Worm (Caenorhabditis elegans): ENCODE data around the gene smr-1.

smr-1 gene

ce11 chrIII:1142798-1143197, at the start of gene smr-1:
TSS of gene smr-1 (plus strand) at chrIII:1143172.
- TF ChIP-seq unc-62 (GFP tag; optimal IDR thresholded peaks at IDR 0.05), result no peak

DNA sequence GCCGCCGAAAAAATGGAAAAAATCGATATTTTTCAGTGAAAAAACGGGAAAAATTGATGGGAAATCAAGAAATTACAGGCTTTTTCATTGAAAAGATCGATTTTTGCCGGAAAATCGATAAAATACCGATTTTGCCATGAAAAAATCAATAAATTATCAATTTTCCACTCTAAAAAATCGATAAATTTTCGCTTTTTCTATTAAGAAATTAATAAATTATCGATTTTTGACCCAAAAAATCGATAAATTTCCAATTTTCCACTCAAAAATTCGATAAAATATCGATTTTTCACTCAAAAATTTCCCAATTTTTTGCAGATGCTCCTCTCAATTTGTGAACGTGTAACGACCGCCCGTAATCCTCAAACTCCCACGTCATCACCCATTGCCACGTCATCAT, 48.6 kb upstream of the smr-1 start:
- no peak for TF ChIP-seq unc-62 (GFP tag; optimal IDR thresholded peaks at IDR 0.05)

DNA sequence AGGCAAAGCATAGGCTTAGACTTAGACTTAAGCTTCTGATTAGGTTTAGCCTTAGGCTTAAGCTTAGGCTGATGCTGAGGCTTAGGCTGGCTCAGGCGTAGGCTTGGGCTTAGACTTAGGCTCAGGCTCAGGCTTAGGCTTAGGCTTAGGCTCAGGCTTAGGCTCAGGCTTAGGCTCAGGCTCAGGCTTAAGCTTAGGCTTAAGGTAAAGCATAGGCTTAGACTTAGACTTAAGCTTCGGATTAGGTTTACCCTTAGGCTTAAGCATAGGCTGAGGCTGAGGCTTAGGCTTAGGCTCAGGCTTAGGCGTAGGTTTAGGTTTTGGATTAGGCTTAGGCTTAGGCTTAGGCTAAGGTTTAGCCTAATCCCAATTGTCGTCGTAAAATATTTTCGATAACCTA, 43.4 kb upstream of the smr-1 start:
- no peak for TF ChIP-seq unc-62 (GFP tag; optimal IDR thresholded peaks at IDR 0.05)

- no peak for TF ChIP-seq unc-62 (GFP tag; optimal IDR thresholded peaks at IDR 0.05)
These were observed 40.1 kb upstream of the smr-1 start, which contains the start of gene exc-6 for ce11 chrIII:1102908-1103307. TSS of gene exc-6 (plus strand) at chrIII:1103208.

- TF ChIP-seq unc-62 (GFP tag; optimal IDR thresholded peaks at IDR 0.05), result no peak
These were observed 27.0 kb upstream of the smr-1 start, which contains the start of the genes F58B6.1 and acsd-1 for ce11 chrIII:1115793-1116516. TSS of gene F58B6.1 (minus strand) at chrIII:1115925. TSS of gene acsd-1 (plus strand) at chrIII:1116466.

- TF ChIP-seq unc-62 (GFP tag; optimal IDR thresholded peaks at IDR 0.05), result no peak
These were observed 20.7 kb upstream of the smr-1 start for ce11 chrIII:1122239-1122638.

- TF ChIP-seq unc-62 (GFP tag; optimal IDR thresholded peaks at IDR 0.05), result no peak
These were observed 17.5 kb upstream of the smr-1 start for ce11 chrIII:1125494-1125893.

DNA sequence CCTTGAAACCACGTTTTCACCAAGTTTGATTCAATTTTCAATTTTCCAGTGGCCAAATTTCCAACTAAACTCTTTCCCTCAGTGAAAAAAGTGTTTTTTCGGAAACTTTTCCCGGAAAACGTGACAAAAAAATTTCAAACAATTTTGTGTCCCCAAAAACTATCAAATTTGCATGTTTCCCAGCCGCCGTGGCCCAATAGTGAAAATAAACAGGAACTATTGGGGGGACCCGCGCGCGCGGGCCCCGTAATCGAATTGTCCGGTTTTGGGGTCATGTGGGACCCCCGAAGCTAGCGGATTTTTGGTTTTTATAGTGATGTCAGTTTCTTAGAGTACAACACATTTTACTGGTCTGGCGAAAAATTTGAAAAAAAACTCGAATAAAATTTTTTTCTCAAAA, 11.4 kb upstream of the smr-1 start:
- no peak for TF ChIP-seq unc-62 (GFP tag; optimal IDR thresholded peaks at IDR 0.05)

DNA sequence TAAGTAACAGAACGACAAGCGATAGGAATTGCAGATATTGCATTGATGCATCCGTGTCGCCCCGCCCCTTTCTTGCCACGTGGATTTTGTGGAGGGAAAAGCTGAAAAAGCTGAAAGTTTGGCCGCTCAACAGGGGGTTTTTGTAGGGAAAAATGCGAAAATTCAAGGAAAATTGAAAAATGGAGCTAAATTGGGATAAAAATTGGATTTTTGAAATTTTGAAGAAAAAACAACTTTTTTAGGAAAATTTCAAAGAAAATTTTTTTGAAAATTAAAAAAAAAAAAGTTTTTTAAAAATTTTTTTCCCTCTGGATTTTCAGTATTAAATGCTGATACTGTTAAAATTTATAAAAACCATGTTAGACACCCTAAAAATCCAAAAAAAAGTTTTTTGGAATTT, 7.0 kb upstream of the smr-1 start, which contains the start of gene lgc-46:
lgc-46 (minus strand) TSS at position 101 of the 400 bp plus-strand sequence.
- no peak for TF ChIP-seq unc-62 (GFP tag; optimal IDR thresholded peaks at IDR 0.05)

- no peak for TF ChIP-seq unc-62 (GFP tag; optimal IDR thresholded peaks at IDR 0.05)
These were observed 6.1 kb upstream of the smr-1 start for ce11 chrIII:1136827-1137378.

DNA sequence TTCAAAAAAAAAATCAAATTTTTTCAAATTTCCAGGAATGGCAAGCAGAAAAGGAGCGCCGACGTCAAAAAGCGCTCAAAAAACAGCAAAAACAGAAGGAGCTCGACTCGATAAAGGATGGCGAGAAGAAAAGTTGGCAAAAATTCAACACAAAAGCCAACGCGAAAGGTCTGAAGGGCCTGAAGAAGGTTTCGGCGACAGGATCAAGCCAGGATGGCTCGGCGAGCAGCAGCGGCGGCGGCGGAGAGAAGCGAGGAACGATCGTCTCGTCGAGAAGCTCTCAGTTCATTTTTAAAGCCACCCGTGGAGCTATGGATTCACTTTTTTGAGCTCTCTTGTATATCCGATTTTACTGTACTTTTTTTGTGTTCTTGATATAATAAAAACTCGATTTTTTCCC, 1.8 kb downstream of the smr-1 start:
- TF ChIP-seq unc-62 (GFP tag; optimal IDR thresholded peaks at IDR 0.05), result no peak

DNA sequence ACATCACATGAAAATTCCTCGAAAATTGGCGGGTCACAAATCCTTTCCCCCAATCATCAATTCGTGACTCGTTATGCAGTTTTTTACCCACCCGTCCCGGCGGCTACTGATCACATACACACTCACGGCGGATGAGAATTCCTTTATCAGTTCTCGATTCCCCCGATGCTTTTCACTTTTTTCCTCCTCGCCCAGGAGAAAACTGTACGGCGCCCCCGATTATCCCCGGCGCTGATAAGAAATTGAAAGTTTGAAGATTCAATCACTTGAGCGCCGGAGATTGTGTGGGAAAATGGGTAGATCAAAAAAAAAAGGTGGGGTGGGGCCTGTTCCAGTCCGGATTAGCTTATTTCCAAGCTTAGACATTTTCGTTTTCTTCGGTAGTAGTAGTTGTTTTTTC, 4.9 kb downstream of the smr-1 start:
- TF ChIP-seq unc-62 (GFP tag; optimal IDR thresholded peaks at IDR 0.05), result no peak

- no peak for TF ChIP-seq unc-62 (GFP tag; optimal IDR thresholded peaks at IDR 0.05)
These were observed 6.5 kb downstream of the smr-1 start for ce11 chrIII:1149472-1149871.

- TF ChIP-seq unc-62 (GFP tag; optimal IDR thresholded peaks at IDR 0.05), result no peak
These were observed 8.7 kb downstream of the smr-1 start, which contains the start of gene cdh-12 for ce11 chrIII:1151680-1152079. TSS of gene cdh-12 (plus strand) at chrIII:1152044.

DNA sequence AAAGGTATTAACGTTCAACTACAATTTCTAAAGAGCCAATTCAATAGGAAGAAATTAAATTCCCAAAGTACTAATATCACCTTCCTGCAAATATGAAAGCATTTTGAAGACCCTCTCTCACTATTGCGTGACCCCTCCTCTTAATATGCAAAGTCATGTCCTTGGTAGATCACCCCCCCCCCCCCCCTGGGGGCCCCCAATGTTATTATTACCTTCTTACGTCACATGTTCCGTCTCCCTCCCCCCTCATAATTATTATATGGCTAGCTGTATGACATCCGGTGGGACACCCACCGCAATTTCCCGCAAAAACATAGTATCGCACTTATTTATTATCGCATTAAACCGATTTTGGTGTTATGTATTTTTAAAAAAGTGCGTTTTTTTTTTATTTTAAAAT, 19.0 kb downstream of the smr-1 start:
- no peak for TF ChIP-seq unc-62 (GFP tag; optimal IDR thresholded peaks at IDR 0.05)

DNA sequence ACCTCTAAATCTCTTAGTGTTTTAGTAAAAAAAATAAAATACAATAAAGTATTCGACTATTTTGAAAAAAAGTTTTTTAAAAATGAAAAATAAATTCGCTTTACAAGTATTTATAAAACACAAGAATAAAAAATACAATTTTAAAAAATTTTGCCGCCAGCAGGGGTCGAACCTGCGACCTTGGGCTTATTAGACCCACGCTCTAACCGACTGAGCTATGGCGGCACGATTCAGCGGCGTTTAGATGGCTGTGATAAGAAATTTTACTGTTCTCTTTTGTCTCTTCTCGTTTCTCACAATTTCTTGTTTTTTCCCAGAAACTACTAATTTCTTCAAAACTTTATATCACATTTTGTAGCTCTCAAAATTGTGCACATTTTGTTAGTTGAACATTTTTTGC, 20.2 kb downstream of the smr-1 start:
- no peak for TF ChIP-seq unc-62 (GFP tag; optimal IDR thresholded peaks at IDR 0.05)

ce11 chrIII:1164668-1165067, 21.7 kb downstream of the smr-1 start:
- no peak for TF ChIP-seq unc-62 (GFP tag; optimal IDR thresholded peaks at IDR 0.05)

Measured in whole organism, dauer.